Worm (Caenorhabditis elegans): ENCODE data around the gene F49H12.4.

F49H12.4 gene

ce11 chrX:2051602-2052001 lies 28.0 kb upstream of the F49H12.4 start, which contains the start of gene Y102A11A.1:
TSS of gene Y102A11A.1 (plus strand) at chrX:2051824.
- TF ChIP-seq lir-3 (tag; optimal IDR thresholded peaks at IDR 0.05; ENCODE audit: poor library complexity) (no peak), elt-2 (tag; optimal IDR thresholded peaks at IDR 0.05) (peak; percentile 48)

ce11 chrX:2057828-2058418 lies 21.7 kb upstream of the F49H12.4 start:
- TF ChIP-seq mab-9 (GFP tag; IDR thresholded peaks at IDR 0.05) = peak; percentile 57; the same call in 1 of the 2 replicates

- 0 out of 2 replicates have a peak, but pooled peaks have one; percentile 4 for TF ChIP-seq nhr-19 (GFP tag; conservative IDR thresholded peaks at IDR 0.05)
Measured at ce11 chrX:2058498-2059349, 20.9 kb upstream of the F49H12.4 start.

ce11 chrX:2064730-2065129 lies 14.9 kb upstream of the F49H12.4 start, which contains the start of gene F49H12.7:
TSS of gene F49H12.7 (plus strand) at chrX:2065030.
- TF ChIP-seq pax-3 (tag; optimal IDR thresholded peaks at IDR 0.05) (peak; percentile 50), fos-1 (tag; optimal IDR thresholded peaks at IDR 0.05) (no peak), elt-2 (tag; optimal IDR thresholded peaks at IDR 0.05) (no peak), lin-15B (tag; optimal IDR thresholded peaks at IDR 0.05) (no peak), efl-3 (GFP tag; optimal IDR thresholded peaks at IDR 0.05) (no peak), ces-1 (GFP tag; optimal IDR thresholded peaks at IDR 0.05) (no peak)

DNA sequence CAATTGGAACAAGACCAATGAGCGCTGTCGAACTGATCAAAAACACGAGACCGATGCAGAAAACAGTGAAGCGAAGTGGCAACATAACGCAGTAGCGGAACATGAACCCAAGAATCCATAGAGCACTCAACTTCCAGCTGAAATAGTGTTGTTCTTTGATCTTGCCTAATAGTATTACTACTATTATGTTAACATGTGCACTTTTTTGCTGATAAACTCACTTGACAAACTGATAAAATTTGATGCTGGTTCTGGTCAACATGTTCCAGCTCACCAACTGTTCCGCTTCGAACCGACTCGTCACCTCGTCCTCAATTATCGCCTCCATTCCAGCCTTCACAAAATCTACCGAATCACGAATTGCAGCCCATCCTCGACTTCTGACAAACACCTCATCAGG lies 11.3 kb upstream of the F49H12.4 start:
- TF ChIP-seq nhr-84 (tag; optimal IDR thresholded peaks at IDR 0.05) (no peak), elt-2 (tag; optimal IDR thresholded peaks at IDR 0.05) (peak; percentile 50), nhr-20 (tag; optimal IDR thresholded peaks at IDR 0.05) (no peak), swsn-7 (tag; optimal IDR thresholded peaks at IDR 0.05) (no peak), sptf-1 (tag; optimal IDR thresholded peaks at IDR 0.05) (no peak), fos-1 (tag; optimal IDR thresholded peaks at IDR 0.05) (no peak), fkh-4 (tag; optimal IDR thresholded peaks at IDR 0.05; ENCODE audit: borderline replicate concordance) (no peak), hlh-4 (tag; optimal IDR thresholded peaks at IDR 0.05) (no peak), lin-35 (GFP tag; optimal IDR thresholded peaks at IDR 0.05) (peak in 1 of 2 experiments; percentile 35), unc-86 (tag; optimal IDR thresholded peaks at IDR 0.05) (no peak), nhr-90 (tag; optimal IDR thresholded peaks at IDR 0.05; ENCODE audit: poor library complexity) (no peak), sox-4 (tag; optimal IDR thresholded peaks at IDR 0.05) (no peak), irx-1 (tag; optimal IDR thresholded peaks at IDR 0.05) (no peak), C34B4.2 (tag; optimal IDR thresholded peaks at IDR 0.05) (no peak)

DNA sequence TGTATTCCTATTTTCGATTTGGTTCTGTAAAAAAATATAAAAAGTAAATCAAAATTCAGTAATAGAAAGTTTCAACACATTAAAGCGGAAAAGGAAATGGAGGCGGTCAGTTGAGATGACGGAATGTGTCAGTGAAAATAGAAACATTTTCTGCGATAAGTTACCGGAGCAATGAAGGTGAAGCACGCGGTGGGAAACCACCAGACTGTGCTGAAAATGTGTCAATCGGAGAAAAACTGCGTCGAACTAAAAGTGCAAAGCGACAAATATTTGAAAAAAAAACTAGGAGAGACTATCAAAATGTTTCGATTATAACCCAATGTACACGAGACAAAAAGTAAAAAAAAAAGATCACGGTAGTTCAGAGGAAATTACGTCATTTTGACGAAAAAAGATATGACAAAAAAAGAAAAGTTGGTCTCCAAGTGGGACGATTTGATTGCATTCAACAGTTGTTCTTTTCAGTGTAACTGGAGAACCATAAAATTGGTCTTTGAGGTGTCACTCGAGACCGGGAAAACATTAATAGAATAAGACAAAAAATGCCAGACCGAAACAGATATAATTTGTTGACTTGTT lies 9.1 kb upstream of the F49H12.4 start, which contains the start of gene acl-4:
acl-4 (minus strand) TSS at position 27 of the 579 bp plus-strand sequence.
- TF ChIP-seq swsn-7 (tag; optimal IDR thresholded peaks at IDR 0.05) = no peak
- TF ChIP-seq elt-2 (tag; optimal IDR thresholded peaks at IDR 0.05) = peak; percentile 19
- TF ChIP-seq efl-1 (optimal IDR thresholded peaks at IDR 0.05) = no peak
- TF ChIP-seq efl-1 (GFP tag; optimal IDR thresholded peaks at IDR 0.05 in 1 of 2) = peak in 1 of 2 experiments; percentile 61
- no peak for TF ChIP-seq elt-3 (tag; optimal IDR thresholded peaks at IDR 0.05)
- peak; percentile 25 for TF ChIP-seq rnt-1 (tag; optimal IDR thresholded peaks at IDR 0.05)

DNA sequence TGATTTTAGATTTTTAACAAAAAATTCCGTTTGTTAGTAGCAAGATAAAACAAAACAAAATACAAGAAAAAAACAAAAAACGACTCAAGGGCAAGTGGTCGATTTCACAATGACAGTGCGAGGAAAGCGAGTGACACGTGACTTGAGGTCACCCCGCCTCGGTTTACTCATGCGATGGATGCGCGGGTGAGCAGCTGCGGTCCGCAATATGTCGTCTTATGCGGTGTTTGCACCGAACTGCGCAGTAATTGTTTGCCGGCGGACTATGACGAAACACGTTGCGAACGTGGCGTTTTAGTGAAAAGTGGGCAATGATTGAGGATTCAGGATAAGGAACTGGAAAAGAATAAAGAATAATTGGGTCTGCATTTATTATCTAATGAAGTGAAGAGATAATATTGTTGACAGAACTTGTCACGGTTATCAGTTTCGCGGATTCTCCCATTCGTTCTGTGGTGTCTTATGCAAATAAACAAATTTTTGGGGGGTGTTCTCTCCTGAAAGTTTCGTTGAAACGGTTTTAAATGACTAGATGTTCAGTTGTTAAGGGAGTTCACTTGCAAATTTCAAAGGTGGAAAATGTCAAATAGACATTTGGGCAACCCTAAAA lies 8.1 kb upstream of the F49H12.4 start:
- TF ChIP-seq C04F5.9 (tag; optimal IDR thresholded peaks at IDR 0.05) (peak; percentile 38), ets-5 (GFP tag; IDR thresholded peaks at IDR 0.05) (no peak), lin-35 (GFP tag; optimal IDR thresholded peaks at IDR 0.05) (peak; percentile 67 to 80), egl-27 (tag; optimal IDR thresholded peaks at IDR 0.05) (no peak), ces-1 (GFP tag; optimal IDR thresholded peaks at IDR 0.05) (no peak), alr-1 (tag; optimal IDR thresholded peaks at IDR 0.05; ENCODE audit: borderline replicate concordance) (no peak), nhr-90 (tag; optimal IDR thresholded peaks at IDR 0.05; ENCODE audit: poor library complexity) (peak; percentile 83), nhr-47 (tag; optimal IDR thresholded peaks at IDR 0.05) (peak; percentile 86), nhr-85 (tag) (peak; percentile 96), mep-1 (tag; optimal IDR thresholded peaks at IDR 0.05) (peak; percentile 91), snu-23 (GFP tag; optimal IDR thresholded peaks at IDR 0.05) (peak; percentile 89), pag-3 (tag; optimal IDR thresholded peaks at IDR 0.05; ENCODE audit: borderline replicate concordance, insufficient read depth) (no peak), pax-3 (tag; optimal IDR thresholded peaks at IDR 0.05) (peak; percentile 43), ceh-82 (tag; optimal IDR thresholded peaks at IDR 0.05) (peak; percentile 52 to 87 (median 64)), efl-3 (GFP tag; optimal IDR thresholded peaks at IDR 0.05) (no peak)

Measured in whole organism, L1 larva.